Worm (Caenorhabditis elegans) whole organism, L1 larva: ENCODE results near the gene fbxl-2.
"Not testable (repeated sequence)": the region's sequence is repeated elsewhere in the genome, so short reads cannot be mapped to it uniquely, and the experiment has no call there.

Experiments used
- alr-1 ChIP-seq: fragments of 200-800 bp; sonication (Bioruptor generic); optimal IDR thresholded peaks from 2 replicates; lab custom pipeline; 2018; ENCODE audit warnings: borderline replicate concordance, mild to moderate bottlenecking, missing genetic modification characterization, missing compliant biosample characterization
- aly-2 ChIP-seq: fragments of 150-350 bp; optimal IDR thresholded peaks from 2 replicates; lab custom pipeline; 2014; ENCODE audit warnings: missing biosample characterization, missing genetic modification characterization
- dpl-1 ChIP-seq, 3 experiments: fragments of 150-350 bp in 2 of 3; sonication (generic microtip) in 1 of 3; optimal IDR thresholded peaks; 2 replicates each; lab custom pipeline; 2014 to 2017; ENCODE audit warnings: missing biosample characterization in 3 of 3, missing genetic modification characterization in 3 of 3, missing genetic modification reagents in 3 of 3
- egl-13 ChIP-seq: sonication (generic microtip); optimal IDR thresholded peaks from 2 replicates; lab custom pipeline; 2016; ENCODE audit warnings: missing genotype, missing genetic modification reagents, missing genetic modification characterization, missing compliant biosample characterization
- lin-15B ChIP-seq: fragments of 150-350 bp; sonication (generic microtip); optimal IDR thresholded peaks from 3 replicates; lab custom pipeline; 2014; ENCODE audit warnings: missing biosample characterization, missing genetic modification characterization
- lin-35 ChIP-seq, 2 experiments: fragments of 150-350 bp; optimal IDR thresholded peaks; 2 replicates each; lab custom pipeline; 2014; ENCODE audit warnings: missing biosample characterization in 2 of 2, missing genetic modification characterization in 2 of 2, missing genetic modification reagents in 2 of 2
- mef-2 ChIP-seq: fragments of 150-350 bp; optimal IDR thresholded peaks from 2 replicates; lab custom pipeline; 2014; ENCODE audit warnings: missing biosample characterization, missing genetic modification characterization
- nhr-11 ChIP-seq: fragments of 150-350 bp; optimal IDR thresholded peaks from 2 replicates; lab custom pipeline; 2014; ENCODE audit warnings: missing biosample characterization, missing genetic modification characterization
- nhr-237 ChIP-seq: fragments of 150-350 bp; optimal IDR thresholded peaks from 2 replicates; lab custom pipeline; 2014; ENCODE audit warnings: missing biosample characterization, missing genetic modification characterization
- nhr-71 ChIP-seq: sonication (generic microtip); optimal IDR thresholded peaks from 2 replicates; lab custom pipeline; 2016; ENCODE audit warnings: mild to moderate bottlenecking, missing genetic modification characterization, moderate library complexity, missing compliant biosample characterization
- nhr-90 ChIP-seq: sonication (generic microtip); optimal IDR thresholded peaks from 2 replicates; lab custom pipeline; 2016; ENCODE audit warnings: mild to moderate bottlenecking, missing genetic modification characterization, missing compliant biosample characterization; ENCODE audit not compliant: poor library complexity
- snu-23 ChIP-seq: sonication (generic microtip); optimal IDR thresholded peaks from 2 replicates; lab custom pipeline; 2016; ENCODE audit warnings: missing genetic modification characterization, missing compliant biosample characterization
- sptf-1 ChIP-seq: fragments of 150-350 bp; optimal IDR thresholded peaks from 2 replicates; lab custom pipeline; 2014; ENCODE audit warnings: missing biosample characterization, missing genetic modification characterization
- unc-62 ChIP-seq: fragments of 150-350 bp; optimal IDR thresholded peaks from 2 replicates; lab custom pipeline; 2014; ENCODE audit warnings: missing biosample characterization, missing genetic modification reagents, missing genetic modification characterization

- not testable (repeated sequence) for TF ChIP-seq aly-2 (tag; lab: Kevin White, UChicago); snu-23 (GFP tag; lab: Kevin White, UChicago); nhr-90 (tag; lab: Kevin White, UChicago); alr-1; nhr-71 (tag; lab: Kevin White, UChicago); nhr-11 (tag; lab: Kevin White, UChicago); dpl-1 (GFP tag; optimal IDR thresholded peaks at IDR 0.05; lab: Kevin White, UChicago); nhr-237 (tag; lab: Kevin White, UChicago); unc-62 (GFP tag; lab: Kevin White, UChicago); sptf-1 (tag; lab: Kevin White, UChicago); lin-15B; lin-35 (GFP tag; optimal IDR thresholded peaks at IDR 0.05; lab: Kevin White, UChicago); mef-2 (tag; lab: Kevin White, UChicago); egl-13 (tag; lab: Kevin White, UChicago)
Observed at ce11 chrIII:4781937-4782576, 25.0 kb downstream of the fbxl-2 start, which contains the start of the genes gex-5 and C38D4.10.
